Worm (Caenorhabditis elegans) whole organism, mixed stage, embryonic: ENCODE data around the gene prkl-1.

Source experiments
- M03D4.4 ChIP-seq: sonication (generic microtip); optimal IDR thresholded peaks from 2 replicates; lab custom pipeline; 2017; ENCODE audit warnings: mild to moderate bottlenecking, missing genetic modification characterization, missing compliant biosample characterization
- bed-3 ChIP-seq: fragments of 200-800 bp; sonication (Bioruptor generic); optimal IDR thresholded peaks from 3 replicates; lab custom pipeline; 2018; ENCODE audit warnings: mild to moderate bottlenecking, missing genetic modification characterization, moderate library complexity, missing compliant biosample characterization
- blmp-1 ChIP-seq: fragments of 150-350 bp; optimal IDR thresholded peaks from 2 replicates; lab custom pipeline; 2014; ENCODE audit warnings: missing biosample characterization, missing genetic modification characterization
- ceh-39 ChIP-seq: fragments of 150-350 bp; optimal IDR thresholded peaks from 2 replicates; lab custom pipeline; 2014; ENCODE audit warnings: missing biosample characterization, missing genetic modification characterization
- ceh-43 ChIP-seq: fragments of 200-800 bp; sonication (Bioruptor generic); optimal IDR thresholded peaks from 2 replicates; lab custom pipeline; 2018; ENCODE audit warnings: mild to moderate bottlenecking, missing genetic modification characterization, moderate library complexity, missing compliant biosample characterization
- ces-1 ChIP-seq: fragments of 150-350 bp; optimal IDR thresholded peaks from 2 replicates; lab custom pipeline; 2014; ENCODE audit warnings: missing biosample characterization, missing genetic modification reagents, missing genetic modification characterization
- drap-1 ChIP-seq: fragments of 200-800 bp; sonication (Bioruptor generic); optimal IDR thresholded peaks from 3 replicates; lab custom pipeline; 2018; ENCODE audit warnings: mild to moderate bottlenecking, missing genetic modification characterization, missing compliant biosample characterization
- elt-1 ChIP-seq: sonication (generic microtip); optimal IDR thresholded peaks from 2 replicates; lab custom pipeline; 2017; ENCODE audit warnings: missing genetic modification characterization, mild to moderate bottlenecking, missing compliant biosample characterization, antibody characterized with exemption, moderate library complexity, borderline replicate concordance; ENCODE audit not compliant: insufficient read depth
- elt-3 ChIP-seq: fragments of 150-350 bp; optimal IDR thresholded peaks from 2 replicates; lab custom pipeline; 2014; ENCODE audit warnings: missing biosample characterization, missing genetic modification characterization
- flh-1 ChIP-seq: fragments of 200-800 bp; sonication (Bioruptor generic); optimal IDR thresholded peaks from 2 replicates; lab custom pipeline; 2018; ENCODE audit warnings: mild to moderate bottlenecking, missing genetic modification characterization, moderate library complexity, missing compliant biosample characterization
- ham-2 ChIP-seq: fragments of 200-800 bp; sonication (Bioruptor generic); optimal IDR thresholded peaks from 2 replicates; lab custom pipeline; 2018; ENCODE audit warnings: mild to moderate bottlenecking, missing genetic modification characterization, missing compliant biosample characterization
- hlh-1 ChIP-seq: fragments of 150-350 bp; optimal IDR thresholded peaks from 2 replicates; lab custom pipeline; 2014; ENCODE audit warnings: missing biosample characterization, missing genetic modification reagents, missing genetic modification characterization
- lin-13 ChIP-seq: fragments of 150-350 bp; optimal IDR thresholded peaks from 2 replicates; lab custom pipeline; 2014; ENCODE audit warnings: missing biosample characterization, missing genetic modification characterization
- lin-32 ChIP-seq: fragments of 200-800 bp; sonication (Bioruptor generic); optimal IDR thresholded peaks from 2 replicates; lab custom pipeline; 2018; ENCODE audit warnings: mild to moderate bottlenecking, missing genetic modification characterization, missing compliant biosample characterization
- mab-5 ChIP-seq: fragments of 150-350 bp; optimal IDR thresholded peaks from 2 replicates; lab custom pipeline; 2014; ENCODE audit warnings: missing biosample characterization, missing genetic modification characterization
- mep-1 ChIP-seq: fragments of 150-350 bp; optimal IDR thresholded peaks from 2 replicates; lab custom pipeline; 2017; ENCODE audit warnings: missing biosample characterization, missing genetic modification reagents, missing genetic modification characterization, inconsistent platforms
- mls-2 ChIP-seq: sonication (generic microtip); optimal IDR thresholded peaks from 2 replicates; lab custom pipeline; 2016; ENCODE audit warnings: mild to moderate bottlenecking, missing genetic modification characterization, moderate library complexity, missing compliant biosample characterization
- nhr-2 ChIP-seq: fragments of 150-350 bp; optimal IDR thresholded peaks from 2 replicates; lab custom pipeline; 2014; ENCODE audit warnings: missing biosample characterization, missing genetic modification characterization
- nhr-237 ChIP-seq: fragments of 150-350 bp; optimal IDR thresholded peaks from 2 replicates; lab custom pipeline; 2014; ENCODE audit warnings: missing biosample characterization, missing genetic modification characterization
- nhr-28 ChIP-seq: fragments of 150-350 bp; optimal IDR thresholded peaks from 2 replicates; lab custom pipeline; 2014; ENCODE audit warnings: missing biosample characterization, missing genetic modification characterization
- nhr-76 ChIP-seq: sonication (generic microtip); optimal IDR thresholded peaks from 2 replicates; lab custom pipeline; 2017; ENCODE audit warnings: missing biosample characterization, missing genetic modification characterization
- pha-4 ChIP-seq: fragments of 150-350 bp; optimal IDR thresholded peaks from 2 replicates; lab custom pipeline; 2018; ENCODE audit warnings: missing biosample characterization, missing genetic modification reagents, missing genetic modification characterization
- sem-2 ChIP-seq: fragments of 200-800 bp; sonication (Bioruptor generic); optimal IDR thresholded peaks from 2 replicates; lab custom pipeline; 2018; ENCODE audit warnings: mild to moderate bottlenecking, missing genetic modification characterization, missing compliant biosample characterization
- sptf-1 ChIP-seq: sonication (generic microtip); optimal IDR thresholded peaks from 2 replicates; lab custom pipeline; 2017; ENCODE audit warnings: mild to moderate bottlenecking, missing genetic modification characterization, moderate library complexity, missing compliant biosample characterization
- tbx-8 ChIP-seq: fragments of 200-800 bp; sonication (Bioruptor generic); optimal IDR thresholded peaks from 2 replicates; lab custom pipeline; 2018; ENCODE audit warnings: mild to moderate bottlenecking, missing genetic modification characterization, moderate library complexity, missing compliant biosample characterization
- unc-120 ChIP-seq: sonication (generic microtip); optimal IDR thresholded peaks from 2 replicates; lab custom pipeline; 2017; ENCODE audit warnings: missing genetic modification characterization, missing compliant biosample characterization; ENCODE audit not compliant: poor library complexity, severe bottlenecking
- unc-39 ChIP-seq: fragments of 150-350 bp; optimal IDR thresholded peaks from 2 replicates; lab custom pipeline; 2014; ENCODE audit warnings: missing biosample characterization, missing genetic modification characterization
- unc-62 ChIP-seq: fragments of 150-350 bp; optimal IDR thresholded peaks from 2 replicates; lab custom pipeline; 2014; ENCODE audit warnings: missing biosample characterization, missing genetic modification reagents, missing genetic modification characterization
- zip-8 ChIP-seq: fragments of 150-350 bp; optimal IDR thresholded peaks from 2 replicates; lab custom pipeline; 2014; ENCODE audit warnings: missing biosample characterization, missing genetic modification characterization
- ztf-11 ChIP-seq: fragments of 150-350 bp; optimal IDR thresholded peaks from 2 replicates; lab custom pipeline; 2014; ENCODE audit warnings: missing biosample characterization, missing genetic modification characterization

Gene prkl-1

DNA sequence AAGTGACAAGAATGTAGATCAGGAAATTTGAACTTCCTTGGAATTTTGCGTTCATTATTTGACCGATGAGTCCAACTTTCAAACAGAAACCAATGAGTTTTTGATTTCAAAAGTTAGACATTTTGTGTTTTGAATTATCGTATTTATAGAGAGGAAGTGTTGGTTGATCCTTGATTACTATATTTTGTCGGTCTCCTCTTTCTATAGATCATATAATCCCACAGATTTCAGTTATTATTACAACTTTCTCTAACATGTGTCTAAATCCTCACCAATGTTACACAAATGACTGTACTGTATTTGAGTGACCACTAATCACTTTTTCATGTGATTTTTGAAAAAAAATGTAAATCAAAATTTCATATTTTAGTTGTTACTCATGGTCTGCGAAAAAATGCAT, 22.2 kb downstream of the prkl-1 start, which contains the start of gene B0478.3:
Gene B0478.3, minus strand, starts transcription at position 101 of the 400 bp plus-strand sequence.
- TF ChIP-seq sptf-1 (no peak), lin-32 (GFP tag; lab: Kevin White, UChicago) (no peak), unc-39 (tag; lab: Kevin White, UChicago) (no peak), hlh-1 (no peak), blmp-1 (no peak), elt-1 (tag; lab: Kevin White, UChicago) (no peak), sem-2 (GFP tag; lab: Kevin White, UChicago) (no peak), ceh-43 (GFP tag; lab: Kevin White, UChicago) (no peak)

- TF ChIP-seq ces-1 (GFP tag; lab: Kevin White, UChicago) (peak; percentile 98), nhr-76 (no peak)
These were observed 27.3 kb downstream of the prkl-1 start for ce11 chrIV:6959483-6959882.

ce11 chrIV:6958696-6959095, 28.0 kb downstream of the prkl-1 start:
- TF ChIP-seq ces-1 (GFP tag; lab: Kevin White, UChicago), result peak; percentile 37
- no peak for TF ChIP-seq lin-13
- no peak for TF ChIP-seq tbx-8
- TF ChIP-seq flh-1 (GFP tag; lab: Kevin White, UChicago), result no peak
- TF ChIP-seq sem-2 (GFP tag; lab: Kevin White, UChicago), result no peak
- TF ChIP-seq mls-2 (tag; lab: Kevin White, UChicago), result peak; percentile 11
- no peak for TF ChIP-seq lin-32 (GFP tag; lab: Kevin White, UChicago)

ce11 chrIV:6957341-6957740, 29.4 kb downstream of the prkl-1 start, which contains the start of gene jnk-1:
Gene jnk-1, plus strand, starts transcription at chrIV:6957641.
- TF ChIP-seq sem-2 (GFP tag; lab: Kevin White, UChicago) (no peak), unc-39 (tag; lab: Kevin White, UChicago) (no peak), tbx-8 (no peak), elt-1 (tag; lab: Kevin White, UChicago) (no peak), hlh-1 (no peak), nhr-237 (tag; lab: Kevin White, UChicago) (no peak), ham-2 (GFP tag; lab: Kevin White, UChicago) (no peak), ceh-39 (no peak)

ce11 chrIV:6956668-6957067, 30.1 kb downstream of the prkl-1 start:
- no peak for TF ChIP-seq elt-3 (tag; lab: Kevin White, UChicago)
- no peak for TF ChIP-seq mls-2 (tag; lab: Kevin White, UChicago)
- no peak for TF ChIP-seq bed-3
- no peak for TF ChIP-seq ceh-39
- TF ChIP-seq unc-62 (GFP tag; lab: Kevin White, UChicago), result no peak
- TF ChIP-seq lin-32 (GFP tag; lab: Kevin White, UChicago), result no peak
- no peak for TF ChIP-seq hlh-1
- TF ChIP-seq ces-1 (GFP tag; lab: Kevin White, UChicago), result peak; percentile 96
- TF ChIP-seq pha-4 (tag; lab: Kevin White, UChicago), result no peak

- TF ChIP-seq ces-1 (GFP tag; lab: Kevin White, UChicago) (peak; percentile 4), ztf-11 (tag; lab: Kevin White, UChicago) (no peak)
- TF ChIP-seq, all 35 proteins: peak for 1
These were observed 32.1 kb downstream of the prkl-1 start for ce11 chrIV:6954682-6955081.

- TF ChIP-seq mls-2 (tag; lab: Kevin White, UChicago) (no peak), ces-1 (GFP tag; lab: Kevin White, UChicago) (peak; percentile 8)
These were observed 35.5 kb downstream of the prkl-1 start for ce11 chrIV:6951259-6951658.

DNA sequence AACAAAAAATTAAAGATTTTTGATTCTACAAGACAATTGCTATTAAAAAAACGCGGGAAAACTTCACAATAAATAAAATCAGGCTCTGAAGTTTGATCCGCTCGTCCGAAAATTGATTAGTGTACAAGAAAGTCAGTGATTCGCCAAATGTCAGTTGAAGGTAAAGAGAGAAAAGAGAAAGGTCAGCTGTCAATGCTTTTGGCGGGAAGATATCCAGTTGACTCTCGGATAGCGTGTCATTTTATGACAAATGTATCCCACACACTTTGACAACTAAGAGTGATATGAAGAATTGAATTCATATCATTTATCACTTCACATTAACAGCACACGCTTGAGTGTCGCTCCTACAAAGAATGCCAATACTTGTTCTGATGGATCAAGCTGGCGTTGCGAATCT, 39.9 kb downstream of the prkl-1 start:
- TF ChIP-seq zip-8 (tag; lab: Kevin White, UChicago) (no peak), hlh-1 (peak; percentile 92), mep-1 (tag; lab: Kevin White, UChicago) (no peak), elt-1 (tag; lab: Kevin White, UChicago) (no peak), ces-1 (GFP tag; lab: Kevin White, UChicago) (no peak), sem-2 (GFP tag; lab: Kevin White, UChicago) (no peak), unc-62 (GFP tag; lab: Kevin White, UChicago) (peak; percentile 95), nhr-76 (no peak), pha-4 (tag; lab: Kevin White, UChicago) (no peak), lin-13 (no peak), ceh-39 (no peak), drap-1 (GFP tag; lab: Kevin White, UChicago) (no peak), mab-5 (no peak), nhr-28 (tag; lab: Kevin White, UChicago) (no peak), sptf-1 (no peak), unc-39 (tag; lab: Kevin White, UChicago) (no peak), mls-2 (tag; lab: Kevin White, UChicago) (no peak), unc-120 (peak; percentile 27), lin-32 (GFP tag; lab: Kevin White, UChicago) (no peak), M03D4.4 (tag; lab: Kevin White, UChicago) (no peak), blmp-1 (no peak), nhr-2 (no peak), nhr-237 (tag; lab: Kevin White, UChicago) (no peak)
